Worm (Caenorhabditis elegans): ENCODE results near the gene R11D1.2.

R11D1.2 gene

ce11 chrV:12749558-12749957 is 41.2 kb downstream of the R11D1.2 start:
- TF ChIP-seq C34F6.9 (tag; optimal IDR thresholded peaks at IDR 0.05): no peak
- no peak for TF ChIP-seq nhr-6 (tag; optimal IDR thresholded peaks at IDR 0.05)
- TF ChIP-seq mab-5 (tag; optimal IDR thresholded peaks at IDR 0.05): no peak
- TF ChIP-seq unc-39 (tag; optimal IDR thresholded peaks at IDR 0.05): no peak
- TF ChIP-seq ztf-1 (GFP tag; conservative IDR thresholded peaks at IDR 0.05): no peak
- no peak for TF ChIP-seq peb-1 (tag; optimal IDR thresholded peaks at IDR 0.05)
- TF ChIP-seq sem-4 (tag; optimal IDR thresholded peaks at IDR 0.05): no peak
- no peak for TF ChIP-seq mbf-1 (tag; optimal IDR thresholded peaks at IDR 0.05)
- TF ChIP-seq ztf-11 (tag; optimal IDR thresholded peaks at IDR 0.05): no peak
- no peak for TF ChIP-seq mdl-1 (tag; optimal IDR thresholded peaks at IDR 0.05)
- no peak for TF ChIP-seq skn-1 (tag; optimal IDR thresholded peaks at IDR 0.05)
- no peak for TF ChIP-seq nhr-77 (tag; optimal IDR thresholded peaks at IDR 0.05)
- TF ChIP-seq lin-39 (tag; optimal IDR thresholded peaks at IDR 0.05): no peak
- no peak for TF ChIP-seq nhr-23 (tag; optimal IDR thresholded peaks at IDR 0.05)
- TF ChIP-seq nhr-10 (tag; optimal IDR thresholded peaks at IDR 0.05): no peak
- no peak for TF ChIP-seq ZK546.5 (tag; optimal IDR thresholded peaks at IDR 0.05)
- TF ChIP-seq nhr-12 (tag; optimal IDR thresholded peaks at IDR 0.05): no peak
- no peak for TF ChIP-seq nhr-237 (tag; optimal IDR thresholded peaks at IDR 0.05)
- no peak for TF ChIP-seq aly-2 (tag; optimal IDR thresholded peaks at IDR 0.05)
- TF ChIP-seq nhr-25 (tag; optimal IDR thresholded peaks at IDR 0.05): no peak

ce11 chrV:12751495-12752050 is 43.2 kb downstream of the R11D1.2 start, which contains the start of gene C15C8.6:
TSS of gene C15C8.6 (minus strand) at chrV:12751545.
- no peak for TF ChIP-seq mdl-1 (tag; optimal IDR thresholded peaks at IDR 0.05)
- no peak for TF ChIP-seq peb-1 (tag; optimal IDR thresholded peaks at IDR 0.05)
- TF ChIP-seq nhr-12 (tag; optimal IDR thresholded peaks at IDR 0.05): no peak
- no peak for TF ChIP-seq nhr-10 (tag; optimal IDR thresholded peaks at IDR 0.05)
- no peak for TF ChIP-seq alr-1 (tag; optimal IDR thresholded peaks at IDR 0.05)
- TF ChIP-seq ztf-4 (tag; optimal IDR thresholded peaks at IDR 0.05): no peak
- no peak for TF ChIP-seq mbf-1 (tag; optimal IDR thresholded peaks at IDR 0.05)
- TF ChIP-seq nhr-237 (tag; optimal IDR thresholded peaks at IDR 0.05): no peak
- TF ChIP-seq aly-2 (tag; optimal IDR thresholded peaks at IDR 0.05): no peak
- no peak for TF ChIP-seq nhr-21 (tag; optimal IDR thresholded peaks at IDR 0.05)
- no peak for TF ChIP-seq ceh-16 (tag; optimal IDR thresholded peaks at IDR 0.05)
- no peak for TF ChIP-seq ZK546.5 (tag; optimal IDR thresholded peaks at IDR 0.05)
- no peak for TF ChIP-seq lsy-2 (tag; optimal IDR thresholded peaks at IDR 0.05)
- TF ChIP-seq lin-11 (tag; optimal IDR thresholded peaks at IDR 0.05): no peak
- TF ChIP-seq ceh-82 (tag; optimal IDR thresholded peaks at IDR 0.05): no peak

DNA sequence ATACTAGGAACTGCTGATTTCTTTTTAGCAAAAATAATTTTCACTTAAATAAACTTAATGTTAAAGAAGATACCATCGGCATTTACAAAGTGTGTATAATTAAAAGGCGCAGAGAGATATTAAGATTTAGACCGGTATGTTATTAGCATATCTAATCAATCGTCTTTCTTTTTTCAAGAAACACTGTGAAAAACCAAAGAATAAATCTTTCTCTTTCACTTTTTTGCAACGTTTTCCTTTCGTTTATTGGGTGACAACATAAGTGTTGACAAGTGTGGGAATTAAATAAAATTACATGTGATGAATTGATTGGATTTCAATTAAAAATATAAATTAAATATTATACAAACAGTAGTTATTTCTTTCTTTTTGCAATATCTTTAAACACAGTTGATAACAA is 44.0 kb downstream of the R11D1.2 start, which contains the start of gene C15C8.8:
Gene C15C8.8, minus strand, starts transcription at position 101 of the 400 bp plus-strand sequence.
- TF ChIP-seq Y55F3AM.14 (GFP tag; optimal IDR thresholded peaks at IDR 0.05) (no peak), alr-1 (tag; optimal IDR thresholded peaks at IDR 0.05) (no peak), lin-13 (GFP tag; optimal IDR thresholded peaks at IDR 0.05) (no peak), mdl-1 (tag; optimal IDR thresholded peaks at IDR 0.05) (no peak), aly-2 (tag; optimal IDR thresholded peaks at IDR 0.05) (no peak), ztf-11 (tag; optimal IDR thresholded peaks at IDR 0.05) (no peak), nhr-11 (tag; optimal IDR thresholded peaks at IDR 0.05) (no peak), C34F6.9 (tag; optimal IDR thresholded peaks at IDR 0.05) (no peak), gmeb-1 (tag; optimal IDR thresholded peaks at IDR 0.05) (no peak), blmp-1 (tag; optimal IDR thresholded peaks at IDR 0.05; ENCODE audit: insufficient read depth) (no peak), unc-55 (GFP tag; optimal IDR thresholded peaks at IDR 0.05) (no peak), egl-27 (tag; optimal IDR thresholded peaks at IDR 0.05) (no peak), F13H6.1 (tag; optimal IDR thresholded peaks at IDR 0.05) (no peak), nhr-12 (tag; optimal IDR thresholded peaks at IDR 0.05) (no peak), ceh-16 (tag; optimal IDR thresholded peaks at IDR 0.05) (no peak), lin-11 (tag; optimal IDR thresholded peaks at IDR 0.05) (no peak), sem-4 (tag; optimal IDR thresholded peaks at IDR 0.05) (no peak), nhr-21 (tag; optimal IDR thresholded peaks at IDR 0.05) (no peak)

- TF ChIP-seq R02D3.7 (tag; optimal IDR thresholded peaks at IDR 0.05) (no peak), unc-62 (GFP tag; optimal IDR thresholded peaks at IDR 0.05) (no peak), gmeb-1 (tag; optimal IDR thresholded peaks at IDR 0.05) (no peak), ztf-11 (tag; optimal IDR thresholded peaks at IDR 0.05) (no peak), peb-1 (tag; optimal IDR thresholded peaks at IDR 0.05) (no peak), ceh-16 (tag; optimal IDR thresholded peaks at IDR 0.05) (no peak), fos-1 (tag; optimal IDR thresholded peaks at IDR 0.05) (no peak), lsy-2 (tag; optimal IDR thresholded peaks at IDR 0.05) (no peak), mbf-1 (tag; optimal IDR thresholded peaks at IDR 0.05) (no peak), nhr-23 (tag; optimal IDR thresholded peaks at IDR 0.05) (no peak)
Observed at ce11 chrV:12754839-12755238, 46.4 kb downstream of the R11D1.2 start, which contains the start of gene gpa-13. TSS of gene gpa-13 (minus strand) at chrV:12754939.

Data from whole organism, L2 larva.